Worm (Caenorhabditis elegans) whole organism, L1 larva: ENCODE data around the gene R01E6.2.

Experiments
- jun-1 ChIP-seq: fragments of 150-350 bp; optimal IDR thresholded peaks from 2 replicates; lab custom pipeline; 2014; ENCODE audit warnings: missing biosample characterization, missing genetic modification reagents, missing genetic modification characterization
- snpc-4 ChIP-seq: fragments of 150-350 bp; optimal IDR thresholded peaks from 2 replicates; lab custom pipeline; 2014; ENCODE audit warnings: missing biosample characterization, missing genetic modification characterization
- swsn-7 ChIP-seq: sonication (generic microtip); optimal IDR thresholded peaks from 2 replicates; lab custom pipeline; 2016; ENCODE audit warnings: missing genetic modification characterization, missing compliant biosample characterization

ce11 chrX:13569854-13570253 lies 3.5 kb upstream of the R01E6.2 start, which contains the start of gene R01E6.7:
- TF ChIP-seq jun-1 (tag; lab: Kevin White, UChicago) (no peak), snpc-4 (no peak), swsn-7 (tag; lab: Kevin White, UChicago) (no peak)
